Fruit fly (Drosophila melanogaster) whole organism, embryonic: ENCODE results near the gene CG9171.

ENCODE experiments used
- Adf1 ChIP-seq: fragments of 200-800 bp; sonication (Bioruptor generic); IDR thresholded peaks from 2 replicates; pipeline ENCODE4 v1.3.6; 2022; ENCODE audit warnings: missing biosample characterization, missing genetic modification characterization
- Asciz ChIP-seq: fragments of 200-800 bp; sonication (Bioruptor generic); optimal IDR thresholded peaks from 2 replicates; lab custom pipeline; 2017; ENCODE audit warnings: missing biosample characterization, mild to moderate bottlenecking, missing genetic modification characterization, missing genetic modification reagents
- Bgb ChIP-seq: fragments of 200-800 bp; sonication (Bioruptor generic); IDR thresholded peaks from 2 replicates; pipeline ENCODE4 v1.3.6; 2022; ENCODE audit warnings: missing biosample characterization, missing genetic modification characterization; ENCODE audit not compliant: partially characterized antibody
- CG11456 ChIP-seq: fragments of 200-800 bp; sonication (Bioruptor generic); IDR thresholded peaks from 3 replicates; pipeline ENCODE4 v1.3.6; 2022; ENCODE audit warnings: missing biosample characterization, missing genetic modification characterization
- CG11560 ChIP-seq: fragments of 200-800 bp; sonication (Bioruptor generic); IDR thresholded peaks from 3 replicates; pipeline ENCODE4 v1.3.6; 2022; ENCODE audit warnings: missing biosample characterization, missing genetic modification characterization
- CG12071 ChIP-seq: fragments of 200-800 bp; sonication (Bioruptor generic); optimal IDR thresholded peaks from 3 replicates; lab custom pipeline; 2018; ENCODE audit warnings: missing biosample characterization, mild to moderate bottlenecking, missing genetic modification characterization
- CG12104 ChIP-seq: fragments of 200-800 bp; sonication (Bioruptor generic); optimal IDR thresholded peaks from 3 replicates; lab custom pipeline; 2016; ENCODE audit warnings: missing biosample characterization, missing genetic modification characterization
- CG13296 ChIP-seq: fragments of 200-800 bp; sonication (Bioruptor generic); optimal IDR thresholded peaks from 3 replicates; lab custom pipeline; 2018; ENCODE audit warnings: missing biosample characterization, mild to moderate bottlenecking, missing genetic modification characterization
- CG14050 ChIP-seq: fragments of 200-800 bp; sonication (Bioruptor generic); IDR thresholded peaks from 3 replicates; pipeline ENCODE4 v1.3.6; 2022; ENCODE audit warnings: missing biosample characterization, missing genetic modification characterization
- CG14667 ChIP-seq: fragments of 200-800 bp; sonication (Bioruptor generic); IDR thresholded peaks from 2 replicates; pipeline ENCODE4 v1.3.6; 2022; ENCODE audit warnings: missing biosample characterization, missing genetic modification characterization
- CG15011 ChIP-seq: fragments of 200-800 bp; sonication (Bioruptor generic); optimal IDR thresholded peaks from 3 replicates; lab custom pipeline; 2018; ENCODE audit warnings: missing biosample characterization, mild to moderate bottlenecking, missing genetic modification characterization
- CG17829 ChIP-seq: fragments of 200-800 bp; optimal IDR thresholded peaks from 2 replicates; lab custom pipeline; 2019; ENCODE audit warnings: missing biosample characterization, mild to moderate bottlenecking, missing genetic modification characterization, moderate library complexity
- CG32767 ChIP-seq: fragments of 200-800 bp; sonication (Bioruptor generic); IDR thresholded peaks from 2 replicates; pipeline ENCODE4 v1.3.6; 2022; ENCODE audit warnings: missing biosample characterization, missing genetic modification characterization
- CG3847 ChIP-seq: fragments of 200-800 bp; sonication (Bioruptor generic); IDR thresholded peaks from 2 replicates; pipeline ENCODE4 v1.3.6; 2022; ENCODE audit warnings: missing biosample characterization, missing genetic modification characterization
- CG3995 ChIP-seq: fragments of 200-800 bp; sonication (Bioruptor generic); optimal IDR thresholded peaks from 3 replicates; lab custom pipeline; 2016; ENCODE audit warnings: missing biosample characterization, missing genetic modification characterization
- CG4328 ChIP-seq: fragments of 200-800 bp; sonication (Bioruptor generic); optimal IDR thresholded peaks from 3 replicates; lab custom pipeline; 2017; ENCODE audit warnings: missing biosample characterization, missing genetic modification reagents, missing genetic modification characterization
- CG4404 ChIP-seq: fragments of 200-800 bp; sonication (Bioruptor generic); IDR thresholded peaks from 2 replicates; pipeline ENCODE4 v1.3.6; 2022; ENCODE audit warnings: missing biosample characterization, missing genetic modification characterization
- CG5245 ChIP-seq: fragments of 200-800 bp; sonication (Bioruptor generic); optimal IDR thresholded peaks from 3 replicates; lab custom pipeline; 2016; ENCODE audit warnings: missing biosample characterization, missing genetic modification characterization
- CG6791 ChIP-seq: fragments of 200-800 bp; sonication (Bioruptor generic); IDR thresholded peaks from 3 replicates; pipeline ENCODE4 v1.3.6; 2022; ENCODE audit warnings: missing biosample characterization, missing genetic modification characterization; ENCODE audit not compliant: partially characterized antibody
- CG6813 ChIP-seq: fragments of 200-800 bp; sonication (Bioruptor generic); optimal IDR thresholded peaks from 2 replicates; lab custom pipeline; 2017; ENCODE audit warnings: missing biosample characterization, missing genetic modification characterization, mild to moderate bottlenecking, moderate library complexity, missing genetic modification reagents
- CG8765 ChIP-seq: fragments of 200-800 bp; sonication (Bioruptor generic); IDR thresholded peaks from 2 replicates; pipeline ENCODE4 v1.3.6; 2022; ENCODE audit warnings: missing biosample characterization, missing genetic modification characterization
- CG9876 ChIP-seq: fragments of 200-800 bp; sonication (Bioruptor generic); optimal IDR thresholded peaks from 2 replicates; lab custom pipeline; 2016; ENCODE audit warnings: missing biosample characterization, missing genetic modification characterization
- CG9932 ChIP-seq: fragments of 200-800 bp; sonication (Bioruptor generic); IDR thresholded peaks from 2 replicates; pipeline ENCODE4 v1.3.6; 2022; ENCODE audit warnings: missing biosample characterization, missing genetic modification characterization
- Camta ChIP-seq: fragments of 200-800 bp; sonication (Bioruptor generic); optimal IDR thresholded peaks from 2 replicates; lab custom pipeline; 2016; ENCODE audit warnings: missing biosample characterization, missing genetic modification characterization
- Dfd ChIP-seq, 2 experiments: fragments of >200 bp; optimal IDR thresholded peaks; 2 replicates each; lab custom pipeline; 2017; ENCODE audit warnings: missing biosample characterization in 2 of 2, missing genetic modification characterization in 2 of 2
- Eip74EF ChIP-seq, 2 experiments: fragments of 200-800 bp in 1 of 2; fragments of >200 bp in 1 of 2; sonication (Bioruptor generic) in 1 of 2; optimal IDR thresholded peaks; 2 replicates each; lab custom pipeline; 2017 to 2019; ENCODE audit warnings: missing biosample characterization in 2 of 2, missing genetic modification characterization in 2 of 2, mild to moderate bottlenecking in 1 of 2, moderate library complexity in 1 of 2
- GATAe ChIP-seq: fragments of 200-800 bp; sonication (Bioruptor generic); conservative IDR thresholded peaks from 2 replicates; pipeline ENCODE4 v1.3.6; 2022; ENCODE audit warnings: missing biosample characterization, missing genetic modification characterization
- Kr ChIP-seq: fragments of 200-800 bp; sonication (Bioruptor generic); optimal IDR thresholded peaks from 2 replicates; lab custom pipeline; 2017; ENCODE audit warnings: missing biosample characterization, mild to moderate bottlenecking, missing genetic modification characterization
- Lim3 ChIP-seq: fragments of 200-800 bp; sonication (Bioruptor generic); IDR thresholded peaks from 2 replicates; pipeline ENCODE4 v1.3.6; 2022; ENCODE audit warnings: missing biosample characterization, missing genetic modification characterization
- MBD-R2 ChIP-seq: fragments of 200-800 bp; sonication (Bioruptor generic); IDR thresholded peaks from 2 replicates; pipeline ENCODE4 v1.3.6; 2022; ENCODE audit warnings: missing biosample characterization, missing genetic modification characterization
- PHDP ChIP-seq: fragments of 200-800 bp; sonication (Bioruptor generic); optimal IDR thresholded peaks from 3 replicates; lab custom pipeline; 2018; ENCODE audit warnings: missing biosample characterization, mild to moderate bottlenecking, missing genetic modification characterization, moderate library complexity
- Ravus ChIP-seq: fragments of 200-800 bp; sonication (Bioruptor generic); IDR thresholded peaks from 2 replicates; pipeline ENCODE4 v1.3.6; 2022; ENCODE audit warnings: missing biosample characterization, missing genetic modification characterization
- Sry-β ChIP-seq: fragments of 200-800 bp; sonication (Bioruptor generic); optimal IDR thresholded peaks from 2 replicates; lab custom pipeline; 2018; ENCODE audit warnings: missing biosample characterization, mild to moderate bottlenecking, missing genetic modification characterization, moderate library complexity
- TFAM ChIP-seq: fragments of 200-800 bp; sonication (Bioruptor generic); optimal IDR thresholded peaks from 2 replicates; lab custom pipeline; 2017; ENCODE audit warnings: missing biosample characterization, missing genetic modification characterization, inconsistent platforms
- br ChIP-seq: fragments of >200 bp; optimal IDR thresholded peaks from 2 replicates; lab custom pipeline; 2017
- corto ChIP-seq: fragments of 200-800 bp; sonication (Bioruptor generic); optimal IDR thresholded peaks from 2 replicates; lab custom pipeline; 2016; ENCODE audit warnings: missing biosample characterization, mild to moderate bottlenecking, missing genetic modification characterization, moderate library complexity
- dan ChIP-seq: fragments of 200-800 bp; sonication (Bioruptor generic); IDR thresholded peaks from 2 replicates; pipeline ENCODE4 v1.3.6; 2022; ENCODE audit warnings: missing biosample characterization, missing genetic modification characterization
- ewg ChIP-seq: fragments of 200-800 bp; sonication (Bioruptor generic); optimal IDR thresholded peaks from 3 replicates; lab custom pipeline; 2017; ENCODE audit warnings: mild to moderate bottlenecking, missing biosample characterization, missing genetic modification reagents, missing genetic modification characterization
- fd3F ChIP-seq: fragments of 200-800 bp; sonication (Bioruptor generic); optimal IDR thresholded peaks from 2 replicates; lab custom pipeline; 2018; ENCODE audit warnings: missing biosample characterization, mild to moderate bottlenecking, missing genetic modification characterization, moderate library complexity
- fd96Cb ChIP-seq: fragments of 200-800 bp; sonication (Bioruptor generic); optimal IDR thresholded peaks from 2 replicates; lab custom pipeline; 2018; ENCODE audit warnings: missing biosample characterization, mild to moderate bottlenecking, missing genetic modification characterization, moderate library complexity
- ftz-f1 ChIP-seq: fragments of 200-800 bp; sonication (Bioruptor generic); optimal IDR thresholded peaks from 2 replicates; lab custom pipeline; 2016; ENCODE audit warnings: missing biosample characterization, missing genetic modification characterization
- gcm2 ChIP-seq: fragments of 200-800 bp; sonication (Bioruptor generic); optimal IDR thresholded peaks from 2 replicates; lab custom pipeline; 2016; ENCODE audit warnings: missing biosample characterization, missing genetic modification characterization
- gro ChIP-seq: fragments of 200-800 bp; sonication (Bioruptor generic); optimal IDR thresholded peaks from 2 replicates; lab custom pipeline; 2016; ENCODE audit warnings: missing biosample characterization, missing genetic modification characterization
- gt ChIP-seq: fragments of 200-800 bp; sonication (Bioruptor generic); IDR thresholded peaks from 2 replicates; pipeline ENCODE4 v1.3.6; 2022; ENCODE audit warnings: missing biosample characterization, missing genetic modification characterization
- lilli ChIP-seq: fragments of 200-800 bp; sonication (Bioruptor generic); optimal IDR thresholded peaks from 3 replicates; lab custom pipeline; 2016; ENCODE audit warnings: missing biosample characterization, missing genetic modification characterization
- nau ChIP-seq: fragments of 200-800 bp; sonication (Bioruptor generic); optimal IDR thresholded peaks from 3 replicates; lab custom pipeline; 2017; ENCODE audit warnings: missing biosample characterization, mild to moderate bottlenecking, missing genetic modification characterization, missing genetic modification reagents
- nerfin-1 ChIP-seq: fragments of 200-800 bp; sonication (Bioruptor generic); optimal IDR thresholded peaks from 3 replicates; lab custom pipeline; 2019; ENCODE audit warnings: missing biosample characterization, mild to moderate bottlenecking, missing genetic modification characterization, moderate library complexity
- oc ChIP-seq: fragments of 200-800 bp; sonication (Bioruptor generic); optimal IDR thresholded peaks from 2 replicates; lab custom pipeline; 2018; ENCODE audit warnings: missing biosample characterization, mild to moderate bottlenecking, missing genetic modification characterization, moderate library complexity
- pb ChIP-seq: fragments of 200-800 bp; sonication (Bioruptor generic); optimal IDR thresholded peaks from 3 replicates; lab custom pipeline; 2016; ENCODE audit warnings: missing biosample characterization, missing genetic modification characterization
- pfk ChIP-seq: fragments of 200-800 bp; sonication (Bioruptor generic); optimal IDR thresholded peaks from 2 replicates; lab custom pipeline; 2018; ENCODE audit warnings: missing biosample characterization, mild to moderate bottlenecking, missing genetic modification characterization, moderate library complexity
- sim ChIP-seq: fragments of 200-800 bp; sonication (Bioruptor generic); IDR thresholded peaks from 2 replicates; pipeline ENCODE4 v1.3.6; 2022; ENCODE audit warnings: missing biosample characterization, missing genetic modification characterization
- wdn ChIP-seq: fragments of 200-800 bp; sonication (Bioruptor generic); IDR thresholded peaks from 2 replicates; pipeline ENCODE4 v1.3.6; 2022; ENCODE audit warnings: missing biosample characterization, missing genetic modification characterization

The CG9171 gene

DNA sequence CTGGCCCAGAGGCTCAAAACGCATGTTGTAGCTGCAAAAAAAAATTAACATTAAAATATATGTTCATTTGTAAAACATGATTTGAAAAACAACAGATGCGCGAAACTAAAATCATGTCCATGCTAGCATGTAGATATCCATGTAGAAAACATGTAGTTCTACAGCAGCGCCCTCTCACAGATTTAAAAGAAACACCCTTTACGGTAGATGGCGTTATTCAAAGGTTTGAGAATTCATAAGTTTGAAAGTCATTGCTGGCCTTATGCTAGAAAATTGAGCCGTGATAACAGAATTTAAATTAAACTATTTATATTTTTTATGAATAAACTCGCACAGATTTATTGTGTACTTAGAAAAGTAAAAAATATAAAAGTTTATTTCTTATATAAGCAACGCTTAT, 28.9 kb downstream of the CG9171 start (continued):
- TF ChIP-seq CG12071 (no peak), ftz-f1 (GFP tag; lab: Kevin White, UChicago) (no peak), CG8765 (GFP tag; lab: Robert Waterston, UW) (peak; percentile 21; the same call in 1 of the 2 replicates), CG9932 (GFP tag; lab: Robert Waterston, UW) (peak; percentile 79), CG14050 (GFP tag; lab: Robert Waterston, UW) (no peak), fd96Cb (tag; lab: Kevin White, UChicago) (no peak), Camta (no peak), CG12104 (GFP tag; lab: Kevin White, UChicago) (no peak), CG15011 (GFP tag; lab: Kevin White, UChicago) (no peak), CG17829 (tag; lab: Kevin White, UChicago) (peak; percentile 48), pb (no peak), Sry-β (no peak), lilli (GFP tag; lab: Kevin White, UChicago) (peak; percentile 37), corto (no peak), PHDP (tag; lab: Kevin White, UChicago) (no peak), gro (GFP tag; lab: Kevin White, UChicago) (no peak), Asciz (GFP tag; lab: Kevin White, UChicago) (no peak), CG11560 (no peak), TFAM (GFP tag; lab: Kevin White, UChicago) (no peak), CG3995 (GFP tag; lab: Kevin White, UChicago) (no peak), MBD-R2 (GFP tag; lab: Robert Waterston, UW) (peak; percentile 16; the same call in 1 of the 2 replicates), fd3F (no peak), CG32767 (GFP tag; lab: Robert Waterston, UW) (no peak), CG5245 (peak; percentile 27), CG3847 (GFP tag; lab: Robert Waterston, UW) (peak; percentile 53; the same call in 1 of the 2 replicates), Adf1 (GFP tag; lab: Robert Waterston, UW) (no peak), dan (GFP tag; lab: Robert Waterston, UW) (no peak), CG11456 (GFP tag; lab: Robert Waterston, UW) (peak; percentile 86; the same call in 2 of the 3 replicates), wdn (GFP tag; lab: Robert Waterston, UW) (no peak), nerfin-1 (no peak), Lim3 (GFP tag; lab: Robert Waterston, UW) (no peak), gt (GFP tag; lab: Robert Waterston, UW) (no peak), GATAe (GFP tag; lab: Robert Waterston, UW) (no peak), br (lab: Kevin White, UChicago) (no peak), Kr (GFP tag; lab: Kevin White, UChicago) (no peak), nau (no peak), Ravus (no peak), oc (tag; lab: Kevin White, UChicago) (no peak), CG9876 (GFP tag; lab: Kevin White, UChicago) (peak; percentile 8), CG13296 (GFP tag; lab: Kevin White, UChicago) (no peak), ewg (GFP tag; lab: Kevin White, UChicago) (no peak), Dfd (GFP tag; optimal IDR thresholded peaks at IDR 0.05; lab: Kevin White, UChicago) (no peak), CG4404 (no peak), CG14667 (GFP tag; lab: Robert Waterston, UW) (peak; percentile 41; the same call in 1 of the 2 replicates), CG6813 (GFP tag; lab: Kevin White, UChicago) (no peak), sim (GFP tag; lab: Robert Waterston, UW) (no peak), CG6791 (GFP tag; lab: Robert Waterston, UW) (peak; percentile 63; the same call in 2 of the 3 replicates), Eip74EF (GFP tag; optimal IDR thresholded peaks at IDR 0.05; lab: Kevin White, UChicago) (no peak), CG4328 (GFP tag; lab: Kevin White, UChicago) (no peak), Bgb (GFP tag; lab: Robert Waterston, UW) (peak; percentile 89), gcm2 (no peak), pfk (GFP tag; lab: Kevin White, UChicago) (no peak)
